5 fruit fly cellular contexts compared by ENCODE assay signal in the genomic region with DNA sequence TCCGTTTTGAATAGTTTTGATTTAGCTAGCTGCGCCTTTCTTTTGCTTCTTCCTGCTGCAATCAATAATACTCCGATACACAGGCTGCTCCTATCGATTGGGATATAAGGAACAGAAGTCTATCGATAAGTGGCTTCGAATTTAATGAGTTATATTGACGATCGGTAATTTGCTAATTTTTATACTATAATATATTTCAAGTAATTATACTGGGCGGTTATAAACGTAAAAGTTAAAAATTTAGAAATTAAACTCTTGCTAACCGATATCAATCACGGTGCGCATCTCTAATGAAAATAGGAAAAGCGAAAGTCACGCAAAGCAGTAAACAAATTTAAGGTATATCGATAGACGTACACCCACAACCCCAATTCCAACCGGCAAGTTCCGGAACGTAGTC.
TF ChIP-seq lines count a peak whose summit lies in the region.

A gene (minus strand): TSS at position 73 of the 400 bp plus-strand sequence.
A gene (plus strand): TSS at position 336 of the 400 bp plus-strand sequence.
A gene (plus strand): TSS at position 336 of the 400 bp plus-strand sequence.

TF ChIP-seq in whole organism, adult, 20 proteins besides CTCF, POLR2A, EP300 and RAD21 (continued from another document):
- peak; percentile 53 for TF ChIP-seq Crg-1 (GFP tag; optimal IDR thresholded peaks at IDR 0.05; lab: Kevin White, UChicago)
- peak; percentile 78 for TF ChIP-seq bab1 (GFP tag; optimal IDR thresholded peaks at IDR 0.05; lab: Kevin White, UChicago)
- peak; percentile 90 to 95 for TF ChIP-seq cnc (optimal IDR thresholded peaks at IDR 0.05; lab: Kevin White, UChicago)
- peak; percentile 53 for TF ChIP-seq tj (GFP tag; optimal IDR thresholded peaks at IDR 0.05; lab: Kevin White, UChicago)

TF ChIP-seq in whole organism, embryonic, 481 proteins besides CTCF, POLR2A, EP300 and RAD21 (continued from another document and continues in another):
- TF ChIP-seq Hey (tag; optimal IDR thresholded peaks at IDR 0.05; lab: Kevin White, UChicago): no peak
- no peak for TF ChIP-seq Nf-YA (GFP tag; IDR thresholded peaks at IDR 0.05; lab: Robert Waterston, UW)
- no peak for TF ChIP-seq CG3163 (GFP tag; optimal IDR thresholded peaks at IDR 0.05; lab: Kevin White, UChicago)
- 0 out of 2 replicates have a peak, but pooled peaks have one; percentile 24 for TF ChIP-seq gt (GFP tag; IDR thresholded peaks at IDR 0.05; lab: Robert Waterston, UW)
- TF ChIP-seq CG10274 (GFP tag; optimal IDR thresholded peaks at IDR 0.05; lab: Kevin White, UChicago): no peak
- TF ChIP-seq CG9437 (GFP tag; optimal IDR thresholded peaks at IDR 0.05; lab: Kevin White, UChicago): peak; percentile 76
- TF ChIP-seq Nf-YC (tag; optimal IDR thresholded peaks at IDR 0.05; lab: Kevin White, UChicago): peak; percentile 74
- 0 out of 2 replicates have a peak, but pooled peaks have one; percentile 34 for TF ChIP-seq bowl (GFP tag; IDR thresholded peaks at IDR 0.05; lab: Robert Waterston, UW)
- peak; percentile 58; the same call in 1 of the 2 replicates for TF ChIP-seq CG32772 (GFP tag; IDR thresholded peaks at IDR 0.05; lab: Robert Waterston, UW)
- TF ChIP-seq GATAe (GFP tag; conservative IDR thresholded peaks at IDR 0.05; lab: Robert Waterston, UW): no peak
- TF ChIP-seq pb (GFP tag; optimal IDR thresholded peaks at IDR 0.05; lab: Kevin White, UChicago): no peak
- TF ChIP-seq CG30403 (GFP tag; optimal IDR thresholded peaks at IDR 0.05; lab: Kevin White, UChicago): peak; percentile 86
- peak; percentile 55 for TF ChIP-seq CG11723 (GFP tag; optimal IDR thresholded peaks at IDR 0.05; lab: Kevin White, UChicago)
- peak; percentile 51 for TF ChIP-seq Dek (tag; optimal IDR thresholded peaks at IDR 0.05; lab: Kevin White, UChicago)
- TF ChIP-seq Atf3 (GFP tag; optimal IDR thresholded peaks at IDR 0.05; lab: Kevin White, UChicago): no peak
- peak; percentile 73 for TF ChIP-seq Chrac-16 (GFP tag; optimal IDR thresholded peaks at IDR 0.05; lab: Kevin White, UChicago)
- no peak for TF ChIP-seq CG1647 (GFP tag; optimal IDR thresholded peaks at IDR 0.05; lab: Kevin White, UChicago)
- TF ChIP-seq z (GFP tag; IDR thresholded peaks at IDR 0.05; lab: Robert Waterston, UW): no peak
- peak; percentile 50; the same call in 1 of the 2 replicates for TF ChIP-seq CG10959 (GFP tag; IDR thresholded peaks at IDR 0.05; lab: Robert Waterston, UW)
- peak; percentile 95 for TF ChIP-seq vnd (GFP tag; IDR thresholded peaks at IDR 0.05; lab: Robert Waterston, UW; ENCODE audit: partially characterized antibody)
- no peak for TF ChIP-seq CG31224 (GFP tag; IDR thresholded peaks at IDR 0.05; lab: Robert Waterston, UW)
- no peak for TF ChIP-seq CG8359 (GFP tag; optimal IDR thresholded peaks at IDR 0.05; lab: Kevin White, UChicago; ENCODE audit: borderline replicate concordance)
- no peak for TF ChIP-seq btn (GFP tag; optimal IDR thresholded peaks at IDR 0.05; lab: Kevin White, UChicago)
- no peak for TF ChIP-seq cwo (GFP tag; optimal IDR thresholded peaks at IDR 0.05; lab: Kevin White, UChicago)
- TF ChIP-seq CG11247 (GFP tag; IDR thresholded peaks at IDR 0.05; lab: Robert Waterston, UW): peak; percentile 61; the same call in 1 of the 2 replicates
- no peak for TF ChIP-seq Drgx (GFP tag; IDR thresholded peaks at IDR 0.05; lab: Robert Waterston, UW)
- peak; percentile 72 for TF ChIP-seq nerfin-1 (tag; optimal IDR thresholded peaks at IDR 0.05; lab: Kevin White, UChicago)
- TF ChIP-seq CG30431 (GFP tag; optimal IDR thresholded peaks at IDR 0.05; lab: Kevin White, UChicago): no peak
- TF ChIP-seq org-1 (GFP tag; optimal IDR thresholded peaks at IDR 0.05; lab: Kevin White, UChicago): no peak

TF ChIP-seq in whole organism, prepupa, 60 proteins besides CTCF, POLR2A, EP300 and RAD21 (continued from another document and continues in another):
- no peak for TF ChIP-seq vri (GFP tag; optimal IDR thresholded peaks at IDR 0.05; lab: Kevin White, UChicago)
- TF ChIP-seq eg (GFP tag; IDR thresholded peaks at IDR 0.05; lab: Robert Waterston, UW): no peak
- TF ChIP-seq CG10669 (GFP tag; optimal IDR thresholded peaks at IDR 0.05; lab: Kevin White, UChicago): no peak
- TF ChIP-seq Ets21C (GFP tag; optimal IDR thresholded peaks at IDR 0.05; lab: Kevin White, UChicago): peak; percentile 51
- TF ChIP-seq CG7368 (GFP tag; optimal IDR thresholded peaks at IDR 0.05; lab: Kevin White, UChicago): peak; percentile 42
- TF ChIP-seq OdsH (GFP tag; optimal IDR thresholded peaks at IDR 0.05; lab: Kevin White, UChicago): peak; percentile 68
- TF ChIP-seq ss (GFP tag; optimal IDR thresholded peaks at IDR 0.05; lab: Kevin White, UChicago): peak; percentile 33 to 50
- TF ChIP-seq CG6808 (GFP tag; optimal IDR thresholded peaks at IDR 0.05; lab: Kevin White, UChicago): peak; percentile 30
- TF ChIP-seq Smox (GFP tag; optimal IDR thresholded peaks at IDR 0.05; lab: Kevin White, UChicago): no peak
- TF ChIP-seq Ets96B (tag; optimal IDR thresholded peaks at IDR 0.05; lab: Kevin White, UChicago): peak; percentile 61
- TF ChIP-seq Lpt (GFP tag; optimal IDR thresholded peaks at IDR 0.05; lab: Kevin White, UChicago): no peak
- TF ChIP-seq dsx (GFP tag; optimal IDR thresholded peaks at IDR 0.05; lab: Kevin White, UChicago; ENCODE audit: poor library complexity, severe bottlenecking): peak; percentile 46
- peak; percentile 57 for TF ChIP-seq CG15336 (GFP tag; IDR thresholded peaks at IDR 0.05; lab: Robert Waterston, UW)
- peak; percentile 65 for TF ChIP-seq pdm3 (GFP tag; optimal IDR thresholded peaks at IDR 0.05; lab: Kevin White, UChicago)
- TF ChIP-seq topi (GFP tag; optimal IDR thresholded peaks at IDR 0.05; lab: Kevin White, UChicago): peak; percentile 67
- peak; percentile 99 for TF ChIP-seq Blimp-1 (GFP tag; optimal IDR thresholded peaks at IDR 0.05; lab: Kevin White, UChicago)
- peak; percentile 9 for TF ChIP-seq Sox15 (GFP tag; optimal IDR thresholded peaks at IDR 0.05; lab: Kevin White, UChicago)
- TF ChIP-seq CG4318 (GFP tag; optimal IDR thresholded peaks at IDR 0.05; lab: Kevin White, UChicago): no peak
- peak; percentile 51 for TF ChIP-seq CG34406 (GFP tag; optimal IDR thresholded peaks at IDR 0.05; lab: Kevin White, UChicago)
- peak; percentile 75 for TF ChIP-seq Eip93F (GFP tag; optimal IDR thresholded peaks at IDR 0.05; lab: Kevin White, UChicago)
- TF ChIP-seq Sox14 (GFP tag; optimal IDR thresholded peaks at IDR 0.05; lab: Kevin White, UChicago): peak; percentile 65
- no peak for TF ChIP-seq CG16779 (tag; optimal IDR thresholded peaks at IDR 0.05; lab: Kevin White, UChicago)
- peak; percentile 53 for TF ChIP-seq CG1621 (tag; optimal IDR thresholded peaks at IDR 0.05; lab: Kevin White, UChicago)
- peak; percentile 59 for TF ChIP-seq CG3032 (tag; optimal IDR thresholded peaks at IDR 0.05; lab: Kevin White, UChicago)
- no peak for TF ChIP-seq Hr38 (GFP tag; optimal IDR thresholded peaks at IDR 0.05; lab: Kevin White, UChicago)
- peak; percentile 72 for TF ChIP-seq CG3919 (GFP tag; optimal IDR thresholded peaks at IDR 0.05; lab: Kevin White, UChicago)
- no peak for TF ChIP-seq CG9139 (GFP tag; optimal IDR thresholded peaks at IDR 0.05; lab: Kevin White, UChicago)
- TF ChIP-seq Gug (GFP tag; IDR thresholded peaks at IDR 0.05; lab: Robert Waterston, UW): no peak
- TF ChIP-seq CG8119 (GFP tag; IDR thresholded peaks at IDR 0.05; lab: Robert Waterston, UW): no peak; the same call in 2 of the 3 replicates
- no peak for TF ChIP-seq spab (GFP tag; optimal IDR thresholded peaks at IDR 0.05; lab: Kevin White, UChicago)
- TF ChIP-seq CG6854 (GFP tag; optimal IDR thresholded peaks at IDR 0.05; lab: Kevin White, UChicago): no peak
- TF ChIP-seq CG10631 (GFP tag; optimal IDR thresholded peaks at IDR 0.05; lab: Kevin White, UChicago): peak; percentile 68

TF ChIP-seq in whole organism, pupa, 21 proteins besides CTCF, POLR2A, EP300 and RAD21 (continued from another document):
- TF ChIP-seq CG13204 (GFP tag; optimal IDR thresholded peaks at IDR 0.05; lab: Kevin White, UChicago): no peak
TF ChIP-seq in whole organism, pupa: peak in this region for 10.

TF ChIP-seq in whole organism, wandering third instar larva, 38 proteins besides CTCF, POLR2A, EP300 and RAD21 (continued from another document):
- TF ChIP-seq rgr (GFP tag; optimal IDR thresholded peaks at IDR 0.05; lab: Kevin White, UChicago) (peak; percentile 83), woc (GFP tag; optimal IDR thresholded peaks at IDR 0.05; lab: Kevin White, UChicago) (peak; percentile 70), ey (GFP tag; optimal IDR thresholded peaks at IDR 0.05; lab: Kevin White, UChicago) (peak; percentile 67), h (GFP tag; optimal IDR thresholded peaks at IDR 0.05; lab: Kevin White, UChicago) (peak; percentile 89), Hr83 (GFP tag; optimal IDR thresholded peaks at IDR 0.05; lab: Kevin White, UChicago; ENCODE audit: poor library complexity, severe bottlenecking) (no peak), Myc (optimal IDR thresholded peaks at IDR 0.05; lab: Kevin White, UChicago) (peak; percentile 36), Vsx2 (GFP tag; optimal IDR thresholded peaks at IDR 0.05; lab: Kevin White, UChicago; ENCODE audit: partially characterized antibody) (no peak), usp (GFP tag; optimal IDR thresholded peaks at IDR 0.05; lab: Kevin White, UChicago) (no peak), Dfd (GFP tag; optimal IDR thresholded peaks at IDR 0.05; lab: Kevin White, UChicago) (no peak), lola (GFP tag; optimal IDR thresholded peaks at IDR 0.05; lab: Kevin White, UChicago) (no peak), Jra (GFP tag; optimal IDR thresholded peaks at IDR 0.05; lab: Kevin White, UChicago) (peak; percentile 81), Hr78 (GFP tag; optimal IDR thresholded peaks at IDR 0.05; lab: Kevin White, UChicago) (no peak), Dif (GFP tag; optimal IDR thresholded peaks at IDR 0.05; lab: Kevin White, UChicago; ENCODE audit: partially characterized antibody) (no peak), Mio (GFP tag; optimal IDR thresholded peaks at IDR 0.05; lab: Kevin White, UChicago) (no peak), Abd-B (GFP tag; optimal IDR thresholded peaks at IDR 0.05; lab: Kevin White, UChicago) (no peak), GATAd (GFP tag; optimal IDR thresholded peaks at IDR 0.05; lab: Kevin White, UChicago) (no peak), jim (GFP tag; optimal IDR thresholded peaks at IDR 0.05; lab: Kevin White, UChicago) (no peak), brk (GFP tag; optimal IDR thresholded peaks at IDR 0.05; lab: Kevin White, UChicago) (peak; percentile 93)
